Worm (Caenorhabditis elegans): Measurements from ENCODE around the gene riok-3.

- TF ChIP-seq unc-62 (GFP tag; optimal IDR thresholded peaks at IDR 0.05) (no peak), ztf-11 (tag; optimal IDR thresholded peaks at IDR 0.05) (no peak), F13H6.1 (tag; optimal IDR thresholded peaks at IDR 0.05) (peak; percentile 22), skn-1 (tag; optimal IDR thresholded peaks at IDR 0.05) (no peak), nhr-25 (tag; optimal IDR thresholded peaks at IDR 0.05) (peak; percentile 29), egl-27 (tag; optimal IDR thresholded peaks at IDR 0.05) (no peak)
Observed at ce11 chrIII:9766175-9766574, 38.6 kb downstream of the riok-3 start, which contains the start of gene cbp-1.

Data from whole organism, L2 larva.